Worm (Caenorhabditis elegans) whole organism, L3 larva: ENCODE data around the gene F34H10.4.

Source experiments
- R02D3.7 ChIP-seq: fragments of 150-350 bp; optimal IDR thresholded peaks from 2 replicates; lab custom pipeline; 2014; ENCODE audit warnings: missing biosample characterization, missing genetic modification characterization
- ZK546.5 ChIP-seq: sonication (generic microtip); optimal IDR thresholded peaks from 2 replicates; lab custom pipeline; 2017; ENCODE audit warnings: missing biosample characterization, missing genetic modification characterization
- aly-2 ChIP-seq: fragments of 150-350 bp; optimal IDR thresholded peaks from 2 replicates; lab custom pipeline; 2014; ENCODE audit warnings: missing biosample characterization, missing genetic modification characterization
- ama-1 ChIP-seq: fragments of 150-350 bp; optimal IDR thresholded peaks from 2 replicates; lab custom pipeline; 2018
- ceh-16 ChIP-seq: sonication (generic microtip); optimal IDR thresholded peaks from 2 replicates; lab custom pipeline; 2017; ENCODE audit warnings: missing biosample characterization, missing genetic modification characterization
- ceh-82 ChIP-seq: fragments of 150-350 bp; optimal IDR thresholded peaks from 2 replicates; lab custom pipeline; 2014; ENCODE audit warnings: missing biosample characterization, missing genetic modification characterization
- ceh-9 ChIP-seq: sonication (generic microtip); optimal IDR thresholded peaks from 2 replicates; lab custom pipeline; 2018; ENCODE audit warnings: missing biosample characterization, missing genetic modification characterization
- daf-12 ChIP-seq: fragments of 150-350 bp; optimal IDR thresholded peaks from 2 replicates; lab custom pipeline; 2014; ENCODE audit warnings: missing biosample characterization, missing genetic modification reagents, missing genetic modification characterization
- egl-27 ChIP-seq: sonication (generic microtip); optimal IDR thresholded peaks from 4 replicates; lab custom pipeline; 2017; ENCODE audit warnings: missing biosample characterization, missing genetic modification reagents, missing genetic modification characterization
- egl-5 ChIP-seq: fragments of 150-350 bp; optimal IDR thresholded peaks from 2 replicates; lab custom pipeline; 2017; ENCODE audit warnings: missing biosample characterization, missing genetic modification reagents, missing genetic modification characterization, inconsistent platforms
- elt-1 ChIP-seq: fragments of 150-350 bp; optimal IDR thresholded peaks from 2 replicates; lab custom pipeline; 2014; ENCODE audit warnings: missing biosample characterization, missing genetic modification characterization
- elt-2 ChIP-seq: sonication (generic microtip); optimal IDR thresholded peaks from 2 replicates; lab custom pipeline; 2016; ENCODE audit warnings: missing genetic modification reagents, mild to moderate bottlenecking, missing genetic modification characterization, missing compliant biosample characterization
- fkh-10 ChIP-seq: sonication (generic microtip); optimal IDR thresholded peaks from 2 replicates; lab custom pipeline; 2017; ENCODE audit warnings: missing biosample characterization, missing genetic modification reagents, missing genetic modification characterization
- fkh-2 ChIP-seq: fragments of 150-350 bp; optimal IDR thresholded peaks from 2 replicates; lab custom pipeline; 2014; ENCODE audit warnings: missing biosample characterization, missing genetic modification reagents, missing genetic modification characterization
- lin-15B ChIP-seq: fragments of 150-350 bp; optimal IDR thresholded peaks from 2 replicates; lab custom pipeline; 2014; ENCODE audit warnings: missing biosample characterization, missing genetic modification characterization
- lin-39 ChIP-seq: fragments of 150-350 bp; optimal IDR thresholded peaks from 2 replicates; lab custom pipeline; 2018; ENCODE audit warnings: missing biosample characterization, missing genetic modification reagents, missing genetic modification characterization
- lsy-12 ChIP-seq: sonication (generic microtip); optimal IDR thresholded peaks from 2 replicates; lab custom pipeline; 2016; ENCODE audit warnings: mild to moderate bottlenecking, missing genetic modification characterization, missing compliant biosample characterization
- mdl-1 ChIP-seq: fragments of 150-350 bp; optimal IDR thresholded peaks from 2 replicates; lab custom pipeline; 2014; ENCODE audit warnings: missing biosample characterization, missing genetic modification characterization
- mml-1 ChIP-seq: fragments of 150-350 bp; sonication (generic microtip); optimal IDR thresholded peaks from 3 replicates; lab custom pipeline; 2014; ENCODE audit warnings: missing biosample characterization, missing genetic modification characterization
- nfya-1 ChIP-seq: sonication (generic microtip); optimal IDR thresholded peaks from 2 replicates; lab custom pipeline; 2017; ENCODE audit warnings: missing genetic modification characterization, mild to moderate bottlenecking, missing compliant biosample characterization, antibody characterized with exemption, moderate library complexity; ENCODE audit not compliant: insufficient read depth
- nhr-11 ChIP-seq: fragments of 150-350 bp; optimal IDR thresholded peaks from 2 replicates; lab custom pipeline; 2014; ENCODE audit warnings: missing biosample characterization, missing genetic modification characterization
- nhr-12 ChIP-seq: fragments of 150-350 bp; optimal IDR thresholded peaks from 2 replicates; lab custom pipeline; 2014; ENCODE audit warnings: missing biosample characterization, missing genetic modification characterization
- nhr-23 ChIP-seq: fragments of 150-350 bp; optimal IDR thresholded peaks from 2 replicates; lab custom pipeline; 2014; ENCODE audit warnings: missing biosample characterization, missing genetic modification reagents, missing genetic modification characterization
- nhr-237 ChIP-seq: fragments of 150-350 bp; optimal IDR thresholded peaks from 2 replicates; lab custom pipeline; 2014; ENCODE audit warnings: missing biosample characterization, missing genetic modification characterization
- nhr-25 ChIP-seq: sonication (generic microtip); optimal IDR thresholded peaks from 2 replicates; lab custom pipeline; 2017; ENCODE audit warnings: missing biosample characterization, missing genetic modification characterization
- nhr-28 ChIP-seq: fragments of 150-350 bp; optimal IDR thresholded peaks from 2 replicates; lab custom pipeline; 2014; ENCODE audit warnings: missing biosample characterization, missing genetic modification characterization
- nhr-43 ChIP-seq: sonication (generic microtip); optimal IDR thresholded peaks from 2 replicates; lab custom pipeline; 2016; ENCODE audit warnings: mild to moderate bottlenecking, missing genetic modification characterization, missing compliant biosample characterization; ENCODE audit not compliant: poor library complexity, severe bottlenecking
- nhr-67 ChIP-seq: fragments of 150-350 bp; optimal IDR thresholded peaks from 2 replicates; lab custom pipeline; 2014; ENCODE audit warnings: missing biosample characterization, missing genetic modification characterization
- nhr-76 ChIP-seq: fragments of 150-350 bp; sonication (generic microtip); optimal IDR thresholded peaks from 5 replicates; lab custom pipeline; 2014; ENCODE audit warnings: missing biosample characterization, missing genetic modification characterization
- nhr-77 ChIP-seq: fragments of 150-350 bp; optimal IDR thresholded peaks from 2 replicates; lab custom pipeline; 2014; ENCODE audit warnings: missing biosample characterization, missing genetic modification characterization
- pha-4 ChIP-seq: fragments of 150-350 bp; optimal IDR thresholded peaks from 2 replicates; lab custom pipeline; 2014; ENCODE audit warnings: missing biosample characterization, missing genetic modification reagents, missing genetic modification characterization
- skn-1 ChIP-seq: fragments of 150-350 bp; optimal IDR thresholded peaks from 2 replicates; lab custom pipeline; 2014; ENCODE audit warnings: missing biosample characterization, missing genetic modification characterization
- snpc-4 ChIP-seq: fragments of 150-350 bp; optimal IDR thresholded peaks from 2 replicates; lab custom pipeline; 2014; ENCODE audit warnings: missing biosample characterization, missing genetic modification characterization
- tbx-2 ChIP-seq: sonication (generic microtip); optimal IDR thresholded peaks from 2 replicates; lab custom pipeline; 2016; ENCODE audit warnings: mild to moderate bottlenecking, missing genetic modification characterization, missing compliant biosample characterization
- unc-39 ChIP-seq: sonication (generic microtip); optimal IDR thresholded peaks from 4 replicates; lab custom pipeline; 2017; ENCODE audit warnings: missing biosample characterization, missing genetic modification characterization
- unc-62 ChIP-seq: fragments of 150-350 bp; sonication (generic microtip); optimal IDR thresholded peaks from 4 replicates; lab custom pipeline; 2014; ENCODE audit warnings: missing biosample characterization, missing genetic modification reagents, missing genetic modification characterization
- ztf-11 ChIP-seq: fragments of 150-350 bp; optimal IDR thresholded peaks from 2 replicates; lab custom pipeline; 2014; ENCODE audit warnings: missing biosample characterization, missing genetic modification characterization
- ztf-4 ChIP-seq: fragments of 150-350 bp; optimal IDR thresholded peaks from 2 replicates; lab custom pipeline; 2014; ENCODE audit warnings: missing biosample characterization, missing genetic modification characterization

Gene F34H10.4

DNA sequence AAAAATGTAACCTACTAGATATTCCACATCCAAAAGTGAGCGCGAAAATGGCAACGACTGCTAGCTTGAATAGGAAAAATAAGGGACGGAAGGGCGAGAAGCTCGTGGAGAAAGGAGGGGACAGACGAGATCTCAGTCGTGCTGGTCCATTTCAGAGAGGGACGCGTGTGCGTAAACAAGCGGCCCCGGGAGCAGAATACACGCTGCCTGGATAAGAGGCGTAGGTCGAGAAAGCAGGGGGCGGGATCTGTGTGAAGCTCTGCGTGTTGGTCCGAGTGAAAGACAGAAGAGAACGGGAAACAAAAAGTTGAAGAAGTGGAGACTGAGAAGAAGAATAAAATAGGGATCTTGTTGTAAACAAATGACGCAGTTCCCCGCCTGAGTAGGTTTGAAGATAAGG, 20.2 kb downstream of the F34H10.4 start, which contains the start of gene T14B1.1:
Gene T14B1.1, minus strand, starts transcription at position 170 of the 400 bp plus-strand sequence.
- TF ChIP-seq nhr-11 (no peak), unc-62 (GFP tag; lab: Kevin White, UChicago) (no peak), lin-39 (tag; lab: Kevin White, UChicago) (peak; percentile 82), lin-15B (tag; lab: Kevin White, UChicago) (no peak), unc-39 (tag; lab: Kevin White, UChicago) (no peak), snpc-4 (tag; lab: Kevin White, UChicago) (no peak), egl-27 (tag; lab: Kevin White, UChicago) (no peak), tbx-2 (tag; lab: Kevin White, UChicago) (no peak), ceh-82 (no peak), ceh-9 (tag; lab: Kevin White, UChicago) (no peak), nfya-1 (tag; lab: Kevin White, UChicago) (peak; percentile 61), nhr-237 (tag; lab: Kevin White, UChicago) (no peak), ceh-16 (tag; lab: Kevin White, UChicago) (no peak), skn-1 (tag; lab: Kevin White, UChicago) (no peak), R02D3.7 (tag; lab: Kevin White, UChicago) (no peak), mml-1 (tag; lab: Kevin White, UChicago) (no peak), fkh-2 (tag; lab: Kevin White, UChicago) (no peak), nhr-67 (no peak), ztf-11 (no peak), fkh-10 (GFP tag; lab: Kevin White, UChicago) (peak; percentile 61), mdl-1 (tag; lab: Kevin White, UChicago) (no peak), ZK546.5 (tag; lab: Kevin White, UChicago) (no peak), nhr-76 (no peak), egl-5 (tag; lab: Kevin White, UChicago) (no peak), elt-1 (no peak)
- TF ChIP-seq, all 47 proteins: peak for 3

DNA sequence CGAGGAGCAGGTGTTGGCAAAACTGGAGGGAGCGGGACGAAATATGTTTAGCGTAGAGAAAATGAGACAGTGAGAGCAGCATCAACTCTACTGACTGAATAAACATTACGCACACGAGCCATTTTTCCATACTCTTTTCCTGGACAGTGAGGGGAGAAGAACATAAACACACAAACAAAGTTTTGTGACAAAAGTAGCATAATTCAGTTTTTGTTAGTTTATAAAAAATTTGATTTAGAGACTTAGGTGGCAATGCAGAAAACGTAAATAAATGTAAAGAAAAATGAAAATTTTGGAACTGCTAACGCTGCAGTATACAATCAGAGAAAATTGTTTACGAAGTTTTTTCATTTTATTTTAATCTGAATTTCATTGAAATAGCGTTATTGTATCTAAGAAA, 24.9 kb downstream of the F34H10.4 start:
- peak; percentile 6 for TF ChIP-seq elt-2 (tag; lab: Kevin White, UChicago)
- TF ChIP-seq ama-1: no peak
- TF ChIP-seq pha-4 (tag; lab: Kevin White, UChicago): peak; percentile 57
- no peak for TF ChIP-seq fkh-2 (tag; lab: Kevin White, UChicago)

DNA sequence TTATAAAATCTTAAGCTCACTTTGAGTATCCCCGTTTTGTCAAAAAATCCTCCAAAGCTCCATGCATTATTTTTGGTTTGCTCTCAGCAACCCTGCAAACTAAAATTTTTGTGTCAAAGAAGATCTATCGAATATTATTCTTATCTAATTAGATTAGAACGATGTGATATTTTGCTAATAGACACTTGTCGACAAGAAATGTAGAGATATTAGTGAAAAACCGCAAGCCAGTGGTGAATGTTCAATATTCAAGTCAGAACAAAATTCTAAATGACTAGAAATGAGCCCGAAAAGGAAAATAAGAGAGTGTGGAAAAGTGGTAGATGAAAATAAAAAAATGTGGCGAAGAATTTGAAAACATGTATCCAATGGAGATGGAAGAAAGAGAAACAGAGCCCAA, 26.5 kb downstream of the F34H10.4 start, which contains the start of gene C43C3.4:
Gene C43C3.4, minus strand, starts transcription at position 101 of the 400 bp plus-strand sequence.
- TF ChIP-seq ZK546.5 (tag; lab: Kevin White, UChicago) (no peak), ztf-4 (no peak), R02D3.7 (tag; lab: Kevin White, UChicago) (no peak), nhr-43 (tag; lab: Kevin White, UChicago) (no peak), daf-12 (tag; lab: Kevin White, UChicago) (no peak), tbx-2 (tag; lab: Kevin White, UChicago) (no peak), snpc-4 (tag; lab: Kevin White, UChicago) (no peak), nfya-1 (tag; lab: Kevin White, UChicago) (no peak), nhr-12 (tag; lab: Kevin White, UChicago) (no peak), nhr-77 (tag; lab: Kevin White, UChicago) (no peak), lsy-12 (tag; lab: Kevin White, UChicago) (no peak), nhr-23 (tag; lab: Kevin White, UChicago) (no peak), ceh-82 (no peak), nhr-25 (tag; lab: Kevin White, UChicago) (no peak), ceh-16 (tag; lab: Kevin White, UChicago) (no peak), fkh-2 (tag; lab: Kevin White, UChicago) (no peak), nhr-28 (tag; lab: Kevin White, UChicago) (no peak), aly-2 (tag; lab: Kevin White, UChicago) (no peak), lin-15B (tag; lab: Kevin White, UChicago) (no peak), unc-62 (GFP tag; lab: Kevin White, UChicago) (no peak)

DNA sequence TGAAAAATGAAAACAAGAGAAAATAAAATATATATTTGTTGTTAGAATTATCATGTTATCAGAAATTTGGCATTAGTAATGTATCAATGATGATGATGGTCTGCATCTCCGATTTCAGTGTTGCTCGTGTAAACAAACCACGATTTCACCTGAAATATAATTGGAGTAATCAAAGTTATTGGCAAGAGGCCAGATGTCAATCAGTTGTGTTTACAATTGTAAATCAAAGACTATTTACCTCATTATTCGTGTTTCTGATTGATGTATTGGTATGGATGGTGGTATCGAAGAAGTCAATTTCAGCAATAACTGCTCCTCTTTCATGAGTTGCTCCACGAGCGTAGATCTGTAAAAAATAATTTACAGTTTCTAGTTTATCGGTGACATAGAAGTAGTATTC, 27.7 kb downstream of the F34H10.4 start:
- TF ChIP-seq elt-2 (tag; lab: Kevin White, UChicago): peak; percentile 10
- peak; percentile 24 for TF ChIP-seq pha-4 (tag; lab: Kevin White, UChicago)
- TF ChIP-seq daf-12 (tag; lab: Kevin White, UChicago): no peak
